Fruit fly (Drosophila melanogaster) whole organism, prepupa: ENCODE results near the gene SCCRO.

Source experiments
- Blimp-1 ChIP-seq: fragments of 200-800 bp; sonication (Bioruptor generic); optimal IDR thresholded peaks from 3 replicates; lab custom pipeline; 2017; ENCODE audit warnings: missing biosample characterization, missing genetic modification characterization, mild to moderate bottlenecking, moderate library complexity, missing genetic modification reagents
- CG10631 ChIP-seq: fragments of 200-800 bp; sonication (Bioruptor generic); optimal IDR thresholded peaks from 2 replicates; lab custom pipeline; 2016; ENCODE audit warnings: missing biosample characterization, missing genetic modification characterization
- CG10669 ChIP-seq: fragments of 200-800 bp; sonication (Bioruptor generic); optimal IDR thresholded peaks from 3 replicates; lab custom pipeline; 2018; ENCODE audit warnings: missing biosample characterization, mild to moderate bottlenecking, missing genetic modification characterization, moderate library complexity
- CG11762 ChIP-seq: fragments of 200-800 bp; sonication (Bioruptor generic); optimal IDR thresholded peaks from 3 replicates; lab custom pipeline; 2016; ENCODE audit warnings: missing biosample characterization, missing genetic modification characterization; ENCODE audit not compliant: insufficient read depth
- CG11902 ChIP-seq: fragments of 200-800 bp; sonication (Bioruptor generic); optimal IDR thresholded peaks from 3 replicates; lab custom pipeline; 2016; ENCODE audit warnings: missing biosample characterization, missing genetic modification characterization
- CG15336 ChIP-seq: fragments of 200-800 bp; sonication (Bioruptor generic); IDR thresholded peaks from 2 replicates; pipeline ENCODE4 v1.3.6; 2022; ENCODE audit warnings: missing biosample characterization, missing genetic modification characterization
- CG1621 ChIP-seq: fragments of 200-800 bp; sonication (Bioruptor generic); optimal IDR thresholded peaks from 3 replicates; lab custom pipeline; 2018; ENCODE audit warnings: missing biosample characterization, mild to moderate bottlenecking, missing genetic modification characterization
- CG16779 ChIP-seq: fragments of 200-800 bp; sonication (Bioruptor generic); optimal IDR thresholded peaks from 3 replicates; lab custom pipeline; 2017; ENCODE audit warnings: missing biosample characterization, mild to moderate bottlenecking, missing genetic modification characterization
- CG31627 ChIP-seq: fragments of 200-800 bp; sonication (Bioruptor generic); optimal IDR thresholded peaks from 3 replicates; lab custom pipeline; 2016; ENCODE audit warnings: missing biosample characterization, missing genetic modification characterization
- CG34406 ChIP-seq: fragments of 200-800 bp; sonication (Bioruptor generic); optimal IDR thresholded peaks from 3 replicates; lab custom pipeline; 2016; ENCODE audit warnings: missing biosample characterization, missing genetic modification characterization
- CG3919 ChIP-seq: fragments of 200-800 bp; sonication (Bioruptor generic); optimal IDR thresholded peaks from 3 replicates; lab custom pipeline; 2016; ENCODE audit warnings: missing biosample characterization, missing genetic modification characterization
- CG4318 ChIP-seq: fragments of 200-800 bp; sonication (Bioruptor generic); optimal IDR thresholded peaks from 3 replicates; lab custom pipeline; 2017; ENCODE audit warnings: missing biosample characterization, mild to moderate bottlenecking, missing genetic modification characterization
- CG6808 ChIP-seq: fragments of 200-800 bp; sonication (Bioruptor generic); optimal IDR thresholded peaks from 3 replicates; lab custom pipeline; 2017; ENCODE audit warnings: missing biosample characterization, missing genetic modification characterization, mild to moderate bottlenecking, moderate library complexity, missing genetic modification reagents
- CG6854 ChIP-seq: fragments of 200-800 bp; sonication (Bioruptor generic); optimal IDR thresholded peaks from 2 replicates; lab custom pipeline; 2017; ENCODE audit warnings: missing biosample characterization, mild to moderate bottlenecking, missing genetic modification characterization
- CG7368 ChIP-seq: fragments of 200-800 bp; sonication (Bioruptor generic); optimal IDR thresholded peaks from 3 replicates; lab custom pipeline; 2016; ENCODE audit warnings: missing biosample characterization, missing genetic modification characterization
- CG8119 ChIP-seq: fragments of 200-800 bp; sonication (Bioruptor generic); IDR thresholded peaks from 3 replicates; pipeline ENCODE4 v1.3.6; 2022; ENCODE audit warnings: missing biosample characterization, missing genetic modification characterization
- CG8319 ChIP-seq: fragments of 200-800 bp; sonication (Bioruptor generic); optimal IDR thresholded peaks from 3 replicates; lab custom pipeline; 2016; ENCODE audit warnings: missing biosample characterization, missing genetic modification characterization
- CG8632 ChIP-seq: fragments of 200-800 bp; sonication (Bioruptor generic); optimal IDR thresholded peaks from 3 replicates; lab custom pipeline; 2016; ENCODE audit warnings: missing biosample characterization, missing genetic modification characterization
- CG9139 ChIP-seq: fragments of 200-800 bp; sonication (Bioruptor generic); optimal IDR thresholded peaks from 3 replicates; lab custom pipeline; 2017; ENCODE audit warnings: missing biosample characterization, mild to moderate bottlenecking, missing genetic modification characterization
- Eip75B ChIP-seq: fragments of 200-800 bp; sonication (Bioruptor generic); optimal IDR thresholded peaks from 3 replicates; lab custom pipeline; 2016; ENCODE audit warnings: missing biosample characterization, missing genetic modification characterization
- Eip93F ChIP-seq: fragments of 200-800 bp; sonication (Bioruptor generic); optimal IDR thresholded peaks from 2 replicates; lab custom pipeline; 2016; ENCODE audit warnings: missing biosample characterization, mild to moderate bottlenecking, missing genetic modification characterization
- Ets21C ChIP-seq: fragments of 200-800 bp; sonication (Bioruptor generic); optimal IDR thresholded peaks from 3 replicates; lab custom pipeline; 2016; ENCODE audit warnings: missing biosample characterization, missing genetic modification characterization
- Ets96B ChIP-seq: fragments of 200-800 bp; optimal IDR thresholded peaks from 2 replicates; lab custom pipeline; 2019; ENCODE audit warnings: missing biosample characterization, mild to moderate bottlenecking, missing genetic modification characterization, moderate library complexity
- Hr38 ChIP-seq: sonication (Bioruptor generic); optimal IDR thresholded peaks from 2 replicates; lab custom pipeline; 2016; ENCODE audit warnings: missing biosample characterization, missing genetic modification characterization
- Hr39 ChIP-seq: fragments of 200-800 bp; sonication (Bioruptor generic); optimal IDR thresholded peaks from 2 replicates; lab custom pipeline; 2016; ENCODE audit warnings: missing biosample characterization, missing genetic modification characterization
- Hr4 ChIP-seq: fragments of 200-800 bp; sonication (Bioruptor generic); optimal IDR thresholded peaks from 3 replicates; lab custom pipeline; 2016; ENCODE audit warnings: missing biosample characterization, missing genetic modification characterization
- Lpt ChIP-seq: fragments of 200-800 bp; sonication (Bioruptor generic); optimal IDR thresholded peaks from 3 replicates; lab custom pipeline; 2016; ENCODE audit warnings: missing biosample characterization, missing genetic modification characterization
- Met ChIP-seq: fragments of 200-800 bp; sonication (Bioruptor generic); optimal IDR thresholded peaks from 3 replicates; lab custom pipeline; 2016; ENCODE audit warnings: missing biosample characterization, missing genetic modification characterization
- OdsH ChIP-seq: fragments of 200-800 bp; sonication (Bioruptor generic); optimal IDR thresholded peaks from 3 replicates; lab custom pipeline; 2016; ENCODE audit warnings: missing biosample characterization, missing genetic modification characterization
- Smox ChIP-seq: fragments of 200-800 bp; sonication (Bioruptor generic); optimal IDR thresholded peaks from 3 replicates; lab custom pipeline; 2016; ENCODE audit warnings: missing biosample characterization, missing genetic modification characterization
- Sox102F ChIP-seq: fragments of 200-800 bp; sonication (Bioruptor generic); optimal IDR thresholded peaks from 2 replicates; lab custom pipeline; 2016; ENCODE audit warnings: missing biosample characterization, mild to moderate bottlenecking, missing genetic modification characterization
- Sox14 ChIP-seq: fragments of 200-800 bp; sonication (Bioruptor generic); optimal IDR thresholded peaks from 3 replicates; lab custom pipeline; 2016; ENCODE audit warnings: missing biosample characterization, missing genetic modification characterization
- Sox15 ChIP-seq: fragments of 200-800 bp; sonication (Bioruptor generic); optimal IDR thresholded peaks from 3 replicates; lab custom pipeline; 2016; ENCODE audit warnings: missing biosample characterization, missing genetic modification characterization
- achi ChIP-seq: fragments of 200-800 bp; sonication (Bioruptor generic); optimal IDR thresholded peaks from 3 replicates; lab custom pipeline; 2016; ENCODE audit warnings: missing biosample characterization, missing genetic modification characterization
- acj6 ChIP-seq: fragments of 200-800 bp; sonication (Bioruptor generic); optimal IDR thresholded peaks from 3 replicates; lab custom pipeline; 2016; ENCODE audit warnings: missing biosample characterization, missing genetic modification characterization
- cyc ChIP-seq: fragments of 200-800 bp; sonication (Bioruptor generic); optimal IDR thresholded peaks from 3 replicates; lab custom pipeline; 2016; ENCODE audit warnings: missing biosample characterization, missing genetic modification characterization
- eg ChIP-seq: fragments of 200-800 bp; sonication (Bioruptor generic); IDR thresholded peaks from 3 replicates; pipeline ENCODE4 v1.3.6; 2022; ENCODE audit warnings: missing biosample characterization, missing genetic modification characterization
- fd59A ChIP-seq: fragments of 200-800 bp; sonication (Bioruptor generic); optimal IDR thresholded peaks from 2 replicates; lab custom pipeline; 2017; ENCODE audit warnings: missing biosample characterization, mild to moderate bottlenecking, missing genetic modification characterization, missing genetic modification reagents
- fd85E ChIP-seq: fragments of 200-800 bp; sonication (Bioruptor generic); optimal IDR thresholded peaks from 3 replicates; lab custom pipeline; 2016; ENCODE audit warnings: missing biosample characterization, missing genetic modification characterization
- fkh ChIP-seq: fragments of 200-800 bp; sonication (Bioruptor generic); optimal IDR thresholded peaks from 3 replicates; lab custom pipeline; 2017; ENCODE audit warnings: missing biosample characterization, mild to moderate bottlenecking, missing genetic modification characterization, moderate library complexity
- lz ChIP-seq: fragments of 200-800 bp; sonication (Bioruptor generic); optimal IDR thresholded peaks from 3 replicates; lab custom pipeline; 2016; ENCODE audit warnings: missing biosample characterization, missing genetic modification characterization
- net ChIP-seq: fragments of 200-800 bp; sonication (Bioruptor generic); optimal IDR thresholded peaks from 3 replicates; lab custom pipeline; 2016; ENCODE audit warnings: missing biosample characterization, missing genetic modification characterization
- pdm3 ChIP-seq: fragments of 200-800 bp; sonication (Bioruptor generic); optimal IDR thresholded peaks from 3 replicates; lab custom pipeline; 2016; ENCODE audit warnings: missing biosample characterization, missing genetic modification characterization
- salr ChIP-seq, 2 experiments: fragments of 200-800 bp; sonication (Bioruptor generic); optimal IDR thresholded peaks; 3 replicates each; lab custom pipeline; 2016 to 2018; ENCODE audit warnings: missing biosample characterization in 2 of 2, missing genetic modification characterization in 2 of 2, mild to moderate bottlenecking in 1 of 2
- ss ChIP-seq, 2 experiments: fragments of 200-800 bp; sonication (Bioruptor generic); optimal IDR thresholded peaks; 2 replicates in 1 of 2; 3 replicates in 1 of 2; lab custom pipeline; 2017 to 2018; ENCODE audit warnings: mild to moderate bottlenecking in 2 of 2, missing biosample characterization in 2 of 2, missing genetic modification characterization in 2 of 2, moderate library complexity in 1 of 2
- svp ChIP-seq: fragments of 200-800 bp; sonication (Bioruptor generic); peaks from one replicate; lab custom pipeline; 2016; ENCODE audit warnings: missing biosample characterization, missing genetic modification characterization
- topi ChIP-seq: fragments of 200-800 bp; sonication (Bioruptor generic); optimal IDR thresholded peaks from 3 replicates; lab custom pipeline; 2016; ENCODE audit warnings: missing biosample characterization, missing genetic modification characterization
- vri ChIP-seq: fragments of 200-800 bp; sonication (Bioruptor generic); optimal IDR thresholded peaks from 3 replicates; lab custom pipeline; 2016; ENCODE audit warnings: missing biosample characterization, mild to moderate bottlenecking, missing genetic modification characterization

Gene SCCRO

DNA sequence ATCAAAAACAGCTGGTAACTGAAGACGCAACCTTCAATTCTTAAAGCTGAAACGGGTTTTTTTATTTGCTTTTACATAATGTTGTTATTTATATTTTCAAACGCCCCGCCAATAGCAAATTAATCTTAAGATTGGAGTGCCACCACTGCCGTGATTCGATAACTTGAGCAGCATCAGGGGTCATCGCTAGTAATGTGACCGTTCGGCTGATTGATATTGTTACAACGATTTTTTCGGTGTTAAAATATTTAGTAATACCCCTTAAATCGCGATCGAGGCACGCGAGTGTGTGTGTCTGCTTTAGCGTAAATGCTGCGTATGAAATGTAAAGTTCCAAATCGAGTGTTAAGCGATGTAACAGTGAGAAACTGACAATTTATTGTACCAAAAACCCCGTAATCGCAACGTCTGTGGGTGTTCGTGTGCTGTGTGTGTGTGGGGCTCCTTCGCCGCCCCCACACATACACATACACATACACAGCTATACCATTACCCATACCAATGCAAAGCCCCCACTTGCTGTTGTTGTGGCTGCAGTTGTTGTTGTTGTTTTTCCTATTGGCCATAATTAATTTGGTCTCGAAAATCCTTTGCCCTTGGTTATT, 2.7 kb downstream of the SCCRO start, which contains the start of gene dop (continued):
- TF ChIP-seq ss (GFP tag; optimal IDR thresholded peaks at IDR 0.05; lab: Kevin White, UChicago) (peak in 1 of 2 experiments; percentile 4), cyc (peak; percentile 28), CG1621 (tag; lab: Kevin White, UChicago) (no peak), CG11762 (GFP tag; lab: Kevin White, UChicago) (no peak), CG8119 (GFP tag; lab: Robert Waterston, UW) (no peak), Ets21C (GFP tag; lab: Kevin White, UChicago) (peak; percentile 20), CG16779 (tag; lab: Kevin White, UChicago) (no peak), Ets96B (tag; lab: Kevin White, UChicago) (no peak), achi (GFP tag; lab: Kevin White, UChicago) (peak; percentile 36), fd85E (GFP tag; lab: Kevin White, UChicago) (no peak), Hr39 (GFP tag; lab: Kevin White, UChicago) (peak; percentile 12), topi (GFP tag; lab: Kevin White, UChicago) (peak; percentile 11), CG11902 (GFP tag; lab: Kevin White, UChicago) (no peak), CG6808 (GFP tag; lab: Kevin White, UChicago) (no peak), Smox (peak; percentile 15), fd59A (GFP tag; lab: Kevin White, UChicago) (no peak), svp (GFP tag; lab: Kevin White, UChicago) (peak; percentile 75), Sox14 (GFP tag; lab: Kevin White, UChicago) (peak; percentile 25), CG6854 (no peak), CG31627 (GFP tag; lab: Kevin White, UChicago) (peak; percentile 49), CG15336 (0 out of 2 replicates have a peak, but pooled peaks have one; percentile 16), CG4318 (no peak), OdsH (GFP tag; lab: Kevin White, UChicago) (no peak), CG9139 (GFP tag; lab: Kevin White, UChicago) (no peak), CG34406 (no peak), Met (GFP tag; lab: Kevin White, UChicago) (no peak), lz (peak; percentile 34), fkh (GFP tag; lab: Kevin White, UChicago) (no peak), vri (peak; percentile 58), CG8632 (no peak), CG8319 (GFP tag; lab: Kevin White, UChicago) (no peak), salr (GFP tag; optimal IDR thresholded peaks at IDR 0.05; lab: Kevin White, UChicago) (no peak), eg (GFP tag; lab: Robert Waterston, UW) (no peak), net (peak; percentile 4), Eip75B (GFP tag; lab: Kevin White, UChicago) (no peak), Hr38 (GFP tag; lab: Kevin White, UChicago) (no peak), acj6 (GFP tag; lab: Kevin White, UChicago) (peak; percentile 35), pdm3 (no peak), CG10631 (peak; percentile 0), Hr4 (GFP tag; lab: Kevin White, UChicago) (no peak), CG10669 (GFP tag; lab: Kevin White, UChicago) (no peak)

DNA sequence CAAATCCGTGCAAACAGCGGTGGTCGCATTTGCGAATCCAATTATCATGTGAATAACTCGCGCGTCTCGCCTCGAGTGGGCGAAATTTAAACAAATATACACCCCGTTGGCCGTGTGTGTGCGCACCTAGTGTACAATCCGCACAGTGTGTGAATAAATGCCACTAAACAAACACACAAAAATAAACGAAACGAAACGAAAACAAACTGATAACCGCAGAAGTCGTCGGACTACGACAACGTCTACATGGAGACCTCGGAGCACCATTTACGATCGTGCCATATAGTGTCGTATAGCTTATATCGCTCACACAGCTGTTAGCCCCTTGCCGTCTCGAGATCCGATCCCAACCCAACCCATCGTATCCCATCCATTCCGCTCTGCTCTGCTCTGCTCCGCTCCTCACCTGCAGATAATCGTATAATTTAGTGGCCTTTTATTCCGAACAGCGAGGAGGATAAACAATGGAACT, 3.3 kb downstream of the SCCRO start:
- TF ChIP-seq Lpt (GFP tag; lab: Kevin White, UChicago) = no peak
- no peak for TF ChIP-seq Eip93F (GFP tag; lab: Kevin White, UChicago)
- no peak for TF ChIP-seq CG3919 (GFP tag; lab: Kevin White, UChicago)
- no peak for TF ChIP-seq achi (GFP tag; lab: Kevin White, UChicago)
- no peak for TF ChIP-seq CG9139 (GFP tag; lab: Kevin White, UChicago)
- peak; percentile 100 for TF ChIP-seq fkh (GFP tag; lab: Kevin White, UChicago)
- peak; percentile 76 for TF ChIP-seq CG8319 (GFP tag; lab: Kevin White, UChicago)
- peak; percentile 1 for TF ChIP-seq topi (GFP tag; lab: Kevin White, UChicago)
- TF ChIP-seq fd59A (GFP tag; lab: Kevin White, UChicago) = no peak
- no peak for TF ChIP-seq CG7368 (GFP tag; lab: Kevin White, UChicago)
- TF ChIP-seq CG8119 (GFP tag; lab: Robert Waterston, UW) = no peak
- TF ChIP-seq fd85E (GFP tag; lab: Kevin White, UChicago) = no peak
- TF ChIP-seq Hr39 (GFP tag; lab: Kevin White, UChicago) = no peak
- TF ChIP-seq vri = peak; percentile 71
- TF ChIP-seq CG11902 (GFP tag; lab: Kevin White, UChicago) = no peak
- no peak for TF ChIP-seq Sox102F (GFP tag; lab: Kevin White, UChicago)
- TF ChIP-seq CG10669 (GFP tag; lab: Kevin White, UChicago) = no peak
- TF ChIP-seq CG16779 (tag; lab: Kevin White, UChicago) = peak; percentile 51
- TF ChIP-seq Sox15 (GFP tag; lab: Kevin White, UChicago) = no peak
- no peak for TF ChIP-seq Blimp-1 (GFP tag; lab: Kevin White, UChicago)
- no peak for TF ChIP-seq CG10631
- no peak for TF ChIP-seq CG15336
- TF ChIP-seq Hr38 (GFP tag; lab: Kevin White, UChicago) = no peak
- peak; percentile 45 for TF ChIP-seq Sox14 (GFP tag; lab: Kevin White, UChicago)
- no peak for TF ChIP-seq Ets96B (tag; lab: Kevin White, UChicago)
- no peak for TF ChIP-seq net
- no peak for TF ChIP-seq Smox
